Fruit fly (Drosophila melanogaster) whole organism, embryonic: ENCODE data around the gene CG7889.

Experiments used
- Atf3 ChIP-seq: fragments of 200-800 bp; sonication (Bioruptor generic); optimal IDR thresholded peaks from 3 replicates; lab custom pipeline; 2016; ENCODE audit warnings: missing biosample characterization, missing genetic modification characterization
- CG3407 ChIP-seq: fragments of 200-800 bp; sonication (Bioruptor generic); optimal IDR thresholded peaks from 2 replicates; lab custom pipeline; 2018; ENCODE audit warnings: missing biosample characterization, mild to moderate bottlenecking, missing genetic modification characterization
- CG8478 ChIP-seq: fragments of >200 bp; optimal IDR thresholded peaks from 2 replicates; lab custom pipeline; 2018
- CG9727 ChIP-seq: fragments of 200-800 bp; sonication (Bioruptor generic); optimal IDR thresholded peaks from 3 replicates; lab custom pipeline; 2017; ENCODE audit warnings: missing biosample characterization, mild to moderate bottlenecking, missing genetic modification characterization
- Vsx1 ChIP-seq: fragments of 200-800 bp; sonication (Bioruptor generic); optimal IDR thresholded peaks from 2 replicates; lab custom pipeline; 2017; ENCODE audit warnings: missing biosample characterization, mild to moderate bottlenecking, missing genetic modification characterization, missing genetic modification reagents
- dm ChIP-seq: fragments of 200-800 bp; sonication (Bioruptor generic); optimal IDR thresholded peaks from 3 replicates; lab custom pipeline; 2016; ENCODE audit warnings: missing biosample characterization, missing genetic modification characterization
- gro ChIP-seq: fragments of 200-800 bp; sonication (Bioruptor generic); optimal IDR thresholded peaks from 2 replicates; lab custom pipeline; 2016; ENCODE audit warnings: missing biosample characterization, missing genetic modification characterization
- lov ChIP-seq, 2 experiments: fragments of 200-800 bp in 1 of 2; fragments of >200 bp in 1 of 2; sonication (Bioruptor generic) in 1 of 2; IDR thresholded peaks in 1 of 2; optimal IDR thresholded peaks in 1 of 2; 2 replicates in 1 of 2; 3 replicates in 1 of 2; pipeline versions ENCODE4 v1.3.6 to Lab custom; 2017 to 2022; ENCODE audit warnings: missing biosample characterization in 1 of 2, missing genetic modification characterization in 1 of 2
- odd ChIP-seq: fragments of 200-800 bp; sonication (Bioruptor generic); optimal IDR thresholded peaks from 2 replicates; lab custom pipeline; 2017; ENCODE audit warnings: missing biosample characterization, mild to moderate bottlenecking, missing genetic modification characterization
- twi ChIP-seq: fragments of 200-800 bp; optimal IDR thresholded peaks from 2 replicates; lab custom pipeline; 2019; ENCODE audit warnings: missing biosample characterization, mild to moderate bottlenecking, missing genetic modification characterization, moderate library complexity

dm6 chrX:19276489-19277117 is 33.2 kb downstream of the CG7889 start, which contains the start of the genes CG32537 and CG32536:
- TF ChIP-seq lov (optimal IDR thresholded peaks at IDR 0.05; lab: Kevin White, UChicago), result no peak
- no peak for TF ChIP-seq lov (GFP tag; IDR thresholded peaks at IDR 0.05; lab: Robert Waterston, UW)
- no peak for TF ChIP-seq CG9727
- TF ChIP-seq Atf3 (GFP tag; lab: Kevin White, UChicago), result no peak
- no peak for TF ChIP-seq dm (GFP tag; lab: Kevin White, UChicago)
- TF ChIP-seq twi (tag; lab: Kevin White, UChicago), result no peak
- TF ChIP-seq Vsx1, result no peak
- TF ChIP-seq odd (GFP tag; lab: Kevin White, UChicago), result no peak
- no peak for TF ChIP-seq gro (GFP tag; lab: Kevin White, UChicago)
- TF ChIP-seq CG8478 (lab: Kevin White, UChicago), result no peak
- no peak for TF ChIP-seq CG3407
